Worm (Caenorhabditis elegans) whole organism, young adult: ENCODE measurements around the gene C16C10.4.

Experiments used
- B0035.1 ChIP-seq: sonication (generic microtip); optimal IDR thresholded peaks from 2 replicates; lab custom pipeline; 2016; ENCODE audit warnings: missing genetic modification characterization, mild to moderate bottlenecking, missing compliant biosample characterization, missing genotype, missing genetic modification reagents
- B0261.1 ChIP-seq: sonication (generic microtip); optimal IDR thresholded peaks from 2 replicates; lab custom pipeline; 2016; ENCODE audit warnings: mild to moderate bottlenecking, missing genetic modification characterization, moderate library complexity, missing compliant biosample characterization
- C17E4.6 ChIP-seq: fragments of 200-800 bp; sonication (Bioruptor generic); IDR thresholded peaks from 2 replicates; pipeline ENCODE4 v1.3.6; 2022; ENCODE audit warnings: missing genetic modification reagents, missing genetic modification characterization, missing compliant biosample characterization
- F10E7.11 ChIP-seq: sonication (generic microtip); optimal IDR thresholded peaks from 2 replicates; lab custom pipeline; 2017; ENCODE audit warnings: mild to moderate bottlenecking, missing genetic modification characterization, moderate library complexity, missing compliant biosample characterization
- F23B12.7 ChIP-seq: sonication (generic microtip); optimal IDR thresholded peaks from 2 replicates; lab custom pipeline; 2017; ENCODE audit warnings: missing genetic modification characterization, mild to moderate bottlenecking, missing compliant biosample characterization, antibody characterized with exemption, moderate library complexity; ENCODE audit not compliant: insufficient read depth
- F37B4.10 ChIP-seq: fragments of 200-800 bp; sonication (Bioruptor generic); IDR thresholded peaks from 2 replicates; pipeline ENCODE4 v1.3.6; 2022; ENCODE audit warnings: missing genetic modification characterization, missing compliant biosample characterization
- F52B5.7 ChIP-seq: sonication (generic microtip); optimal IDR thresholded peaks from 2 replicates; lab custom pipeline; 2016; ENCODE audit warnings: mild to moderate bottlenecking, missing genetic modification characterization, missing compliant biosample characterization
- F55B11.4 ChIP-seq: sonication (generic microtip); optimal IDR thresholded peaks from 2 replicates; lab custom pipeline; 2016; ENCODE audit warnings: missing compliant biosample characterization, missing genetic modification characterization, borderline replicate concordance; ENCODE audit not compliant: insufficient read depth
- T26A5.8 ChIP-seq: sonication (generic microtip); optimal IDR thresholded peaks from 2 replicates; lab custom pipeline; 2016; ENCODE audit warnings: missing genetic modification characterization, missing compliant biosample characterization
- Y53F4B.3 ChIP-seq: fragments of 200-800 bp; sonication (Bioruptor generic); IDR thresholded peaks from 2 replicates; pipeline ENCODE4 v1.3.6; 2022; ENCODE audit warnings: missing genetic modification reagents, missing genetic modification characterization, missing compliant biosample characterization
- Y53G8AR.9 ChIP-seq: fragments of 200-800 bp; sonication (Bioruptor generic); conservative IDR thresholded peaks from 2 replicates; pipeline ENCODE4 v1.3.6; 2022; ENCODE audit warnings: missing genetic modification reagents, missing genetic modification characterization, missing compliant biosample characterization
- Y56A3A.18 ChIP-seq: fragments of 200-800 bp; sonication (Bioruptor generic); IDR thresholded peaks from 2 replicates; pipeline ENCODE4 v1.3.6; 2022; ENCODE audit warnings: missing genetic modification reagents, missing genetic modification characterization, missing compliant biosample characterization
- aptf-2 ChIP-seq: fragments of 200-800 bp; sonication (Bioruptor generic); conservative IDR thresholded peaks from 2 replicates; pipeline ENCODE4 v1.3.6; 2022; ENCODE audit warnings: missing genetic modification reagents, missing genetic modification characterization, missing compliant biosample characterization
- athp-1 ChIP-seq: sonication (generic microtip); optimal IDR thresholded peaks from 2 replicates; lab custom pipeline; 2017; ENCODE audit warnings: mild to moderate bottlenecking, missing genetic modification characterization, missing compliant biosample characterization
- ccch-3 ChIP-seq: fragments of 200-800 bp; sonication (Bioruptor generic); optimal IDR thresholded peaks from 2 replicates; lab custom pipeline; 2018; ENCODE audit warnings: mild to moderate bottlenecking, missing genetic modification characterization, missing compliant biosample characterization
- cebp-2 ChIP-seq: fragments of 200-800 bp; sonication (Bioruptor generic); IDR thresholded peaks from 2 replicates; pipeline ENCODE4 v1.3.6; 2022; ENCODE audit warnings: missing genetic modification characterization, missing compliant biosample characterization
- ceh-40 ChIP-seq: fragments of 200-800 bp; sonication (Bioruptor generic); IDR thresholded peaks from 2 replicates; pipeline ENCODE4 v1.3.6; 2022; ENCODE audit warnings: missing genetic modification characterization, missing compliant biosample characterization
- ceh-91 ChIP-seq: fragments of 200-800 bp; sonication (Bioruptor generic); IDR thresholded peaks from 2 replicates; pipeline ENCODE4 v1.3.6; 2022; ENCODE audit warnings: missing genetic modification reagents, missing genetic modification characterization, missing compliant biosample characterization
- dox-1 ChIP-seq: fragments of 200-800 bp; sonication (Bioruptor generic); IDR thresholded peaks from 2 replicates; pipeline ENCODE4 v1.3.6; 2022; ENCODE audit warnings: missing genetic modification reagents, missing genetic modification characterization, missing compliant biosample characterization
- efl-1 ChIP-seq: fragments of 150-350 bp; optimal IDR thresholded peaks from 2 replicates; lab custom pipeline; 2014; ENCODE audit warnings: missing biosample characterization, missing genetic modification reagents, missing genetic modification characterization
- egl-18 ChIP-seq: fragments of 200-800 bp; sonication (Bioruptor generic); IDR thresholded peaks from 2 replicates; pipeline ENCODE4 v1.3.6; 2022; ENCODE audit warnings: missing genetic modification reagents, missing genetic modification characterization, missing compliant biosample characterization
- egl-44 ChIP-seq: fragments of 200-800 bp; sonication (Bioruptor generic); IDR thresholded peaks from 2 replicates; pipeline ENCODE4 v1.3.6; 2022; ENCODE audit warnings: missing genetic modification reagents, missing genetic modification characterization, missing compliant biosample characterization
- fkh-3 ChIP-seq: sonication (generic microtip); optimal IDR thresholded peaks from 2 replicates; lab custom pipeline; 2016; ENCODE audit warnings: mild to moderate bottlenecking, missing genetic modification characterization, missing compliant biosample characterization
- gei-17 ChIP-seq: fragments of 200-800 bp; sonication (Bioruptor generic); optimal IDR thresholded peaks from 2 replicates; lab custom pipeline; 2018; ENCODE audit warnings: mild to moderate bottlenecking, missing genetic modification characterization, missing compliant biosample characterization
- hlh-26 ChIP-seq: fragments of 200-800 bp; sonication (Bioruptor generic); conservative IDR thresholded peaks from 2 replicates; pipeline ENCODE4 v1.3.6; 2022; ENCODE audit warnings: missing genetic modification reagents, missing genetic modification characterization, missing compliant biosample characterization
- hmg-1.2 ChIP-seq: fragments of 200-800 bp; sonication (Bioruptor generic); IDR thresholded peaks from 2 replicates; pipeline ENCODE4 v1.3.6; 2022; ENCODE audit warnings: missing genetic modification reagents, missing genetic modification characterization, missing compliant biosample characterization
- lsl-1 ChIP-seq: fragments of 200-800 bp; sonication (Bioruptor generic); optimal IDR thresholded peaks from 2 replicates; lab custom pipeline; 2018; ENCODE audit warnings: mild to moderate bottlenecking, missing genetic modification characterization, moderate library complexity, missing compliant biosample characterization
- lsy-27 ChIP-seq: sonication (generic microtip); optimal IDR thresholded peaks from 2 replicates; lab custom pipeline; 2017; ENCODE audit warnings: missing genetic modification characterization, mild to moderate bottlenecking, missing compliant biosample characterization, antibody characterized with exemption, missing genotype, borderline replicate concordance; ENCODE audit not compliant: insufficient read depth
- madf-3 ChIP-seq: fragments of 200-800 bp; sonication (Bioruptor generic); IDR thresholded peaks from 2 replicates; pipeline ENCODE4 v1.3.6; 2022; ENCODE audit warnings: missing genetic modification reagents, missing genetic modification characterization, missing compliant biosample characterization
- madf-6 ChIP-seq: fragments of 200-800 bp; sonication (Bioruptor generic); IDR thresholded peaks from 2 replicates; pipeline ENCODE4 v1.3.6; 2022; ENCODE audit warnings: missing genetic modification reagents, missing genetic modification characterization, missing compliant biosample characterization
- mcd-1 ChIP-seq: fragments of 200-800 bp; sonication (Bioruptor generic); IDR thresholded peaks from 2 replicates; pipeline ENCODE4 v1.3.6; 2022; ENCODE audit warnings: missing genetic modification reagents, missing genetic modification characterization, missing compliant biosample characterization
- mel-28 ChIP-seq: sonication (generic microtip); optimal IDR thresholded peaks from 2 replicates; lab custom pipeline; 2016; ENCODE audit warnings: borderline replicate concordance, mild to moderate bottlenecking, missing genetic modification characterization, missing compliant biosample characterization
- mxl-1 ChIP-seq: sonication (generic microtip); optimal IDR thresholded peaks from 2 replicates; lab custom pipeline; 2016; ENCODE audit warnings: missing genetic modification characterization, missing compliant biosample characterization
- nhr-120 ChIP-seq: fragments of 200-800 bp; sonication (Bioruptor generic); IDR thresholded peaks from 2 replicates; pipeline ENCODE4 v1.3.6; 2022; ENCODE audit warnings: missing genetic modification characterization, missing compliant biosample characterization
- rpc-1 ChIP-seq, 2 experiments: fragments of 150-350 bp in 1 of 2; sonication (generic microtip) in 1 of 2; optimal IDR thresholded peaks; 2 replicates each; lab custom pipeline; 2014 to 2018; ENCODE audit warnings: missing biosample characterization in 1 of 2, missing genetic modification characterization in 1 of 2, missing genetic modification reagents in 1 of 2, missing genotype in 1 of 2
- sdz-38 ChIP-seq: sonication (generic microtip); optimal IDR thresholded peaks from 2 replicates; lab custom pipeline; 2016; ENCODE audit warnings: missing genotype, missing genetic modification characterization, missing compliant biosample characterization
- snpc-3.4 ChIP-seq: sonication (generic microtip); optimal IDR thresholded peaks from 2 replicates; lab custom pipeline; 2017; ENCODE audit warnings: missing genetic modification characterization, mild to moderate bottlenecking, missing compliant biosample characterization, antibody characterized with exemption, moderate library complexity, missing genotype, missing genetic modification reagents
- snpc-4 ChIP-seq, 5 experiments: fragments of 150-350 bp in 1 of 5; sonication (generic microtip) in 4 of 5; optimal IDR thresholded peaks; 2 replicates each; lab custom pipeline; 2014 to 2018; ENCODE audit warnings: missing genetic modification characterization in 5 of 5, missing biosample characterization in 3 of 5, antibody characterized with exemption in 2 of 5, mild to moderate bottlenecking in 2 of 5, missing compliant biosample characterization in 2 of 5, missing genotype in 2 of 5, moderate library complexity in 2 of 5, missing genetic modification reagents in 1 of 5
- somi-1 ChIP-seq: fragments of 200-800 bp; sonication (Bioruptor generic); optimal IDR thresholded peaks from 2 replicates; lab custom pipeline; 2018; ENCODE audit warnings: mild to moderate bottlenecking, missing genetic modification characterization, missing compliant biosample characterization
- tbp1 ChIP-seq: fragments of 200-800 bp; sonication (Bioruptor generic); optimal IDR thresholded peaks from 2 replicates; lab custom pipeline; 2018; ENCODE audit warnings: mild to moderate bottlenecking, missing genetic modification characterization, missing compliant biosample characterization
- tbx-9 ChIP-seq: sonication (generic microtip); optimal IDR thresholded peaks from 2 replicates; lab custom pipeline; 2016; ENCODE audit warnings: borderline replicate concordance, missing genetic modification characterization, inconsistent platforms, missing compliant biosample characterization
- tlf-1 ChIP-seq: fragments of 200-800 bp; sonication (Bioruptor generic); optimal IDR thresholded peaks from 2 replicates; lab custom pipeline; 2018; ENCODE audit warnings: mild to moderate bottlenecking, missing genetic modification characterization, missing compliant biosample characterization
- ztf-22 ChIP-seq: fragments of 200-800 bp; sonication (Bioruptor generic); optimal IDR thresholded peaks from 2 replicates; lab custom pipeline; 2018; ENCODE audit warnings: mild to moderate bottlenecking, missing genetic modification characterization, moderate library complexity, missing compliant biosample characterization
- ztf-26 ChIP-seq: sonication (generic microtip); optimal IDR thresholded peaks from 2 replicates; lab custom pipeline; 2017; ENCODE audit warnings: missing genetic modification characterization, missing compliant biosample characterization
- ztf-3 ChIP-seq: fragments of 200-800 bp; sonication (Bioruptor generic); optimal IDR thresholded peaks from 2 replicates; lab custom pipeline; 2018; ENCODE audit warnings: mild to moderate bottlenecking, missing genetic modification characterization, missing compliant biosample characterization
- ztf-6 ChIP-seq: fragments of 200-800 bp; sonication (Bioruptor generic); IDR thresholded peaks from 2 replicates; pipeline ENCODE4 v1.3.6; 2022; ENCODE audit warnings: missing genetic modification reagents, missing genetic modification characterization, missing compliant biosample characterization

The C16C10.4 gene

ce11 chrIII:4195306-4196008 lies 24.3 kb downstream of the C16C10.4 start (continued):
- TF ChIP-seq B0035.1 (tag; lab: Kevin White, UChicago), result no peak
- TF ChIP-seq hlh-26, result no peak
- peak; percentile 94 for TF ChIP-seq Y53G8AR.9 (GFP tag; lab: Robert Waterston, UW)
- no peak for TF ChIP-seq ceh-91 (GFP tag; lab: Robert Waterston, UW)
- TF ChIP-seq cebp-2 (GFP tag; lab: Robert Waterston, UW), result no peak
- no peak for TF ChIP-seq ztf-3 (GFP tag; lab: Kevin White, UChicago)
- TF ChIP-seq lsy-27 (tag; lab: Kevin White, UChicago), result no peak
- no peak for TF ChIP-seq ztf-22 (GFP tag; lab: Kevin White, UChicago)
- TF ChIP-seq tbx-9 (tag; lab: Kevin White, UChicago), result no peak
- TF ChIP-seq tlf-1 (GFP tag; lab: Kevin White, UChicago), result peak; percentile 77
- TF ChIP-seq ztf-26 (tag; lab: Kevin White, UChicago), result peak; percentile 56
- peak; percentile 76 for TF ChIP-seq snpc-3.4 (tag; lab: Kevin White, UChicago)
- no peak for TF ChIP-seq C17E4.6 (GFP tag; lab: Robert Waterston, UW)
- TF ChIP-seq Y53F4B.3 (GFP tag; lab: Robert Waterston, UW), result no peak
- TF ChIP-seq mel-28, result peak; percentile 54
- TF ChIP-seq fkh-3 (tag; lab: Kevin White, UChicago), result peak; percentile 80
- TF ChIP-seq aptf-2, result no peak
- no peak for TF ChIP-seq snpc-4 (GFP tag; optimal IDR thresholded peaks at IDR 0.05; lab: Kevin White, UChicago)
- TF ChIP-seq snpc-4 (tag; optimal IDR thresholded peaks at IDR 0.05; lab: Kevin White, UChicago), result peak in 2 of 4 experiments; percentile 42 to 47
- peak; percentile 68 for TF ChIP-seq athp-1 (tag; lab: Kevin White, UChicago)
- TF ChIP-seq dox-1, result peak; percentile 46
- peak; percentile 56; the same call in 1 of the 2 replicates for TF ChIP-seq madf-3 (GFP tag; lab: Robert Waterston, UW)
- TF ChIP-seq rpc-1 (optimal IDR thresholded peaks at IDR 0.05; lab: Kevin White, UChicago), result no peak
- no peak for TF ChIP-seq rpc-1 (tag; optimal IDR thresholded peaks at IDR 0.05; lab: Kevin White, UChicago)
- peak; percentile 36; the same call in 1 of the 2 replicates for TF ChIP-seq hmg-1.2 (GFP tag; lab: Robert Waterston, UW)
- TF ChIP-seq egl-18, result no peak
- TF ChIP-seq sdz-38 (tag; lab: Kevin White, UChicago), result no peak
- TF ChIP-seq mcd-1 (GFP tag; lab: Robert Waterston, UW), result 0 out of 2 replicates have a peak, but pooled peaks have one; percentile 19
- TF ChIP-seq mxl-1 (tag; lab: Kevin White, UChicago), result peak; percentile 11
- TF ChIP-seq F52B5.7 (tag; lab: Kevin White, UChicago), result peak; percentile 46
- peak; percentile 66 for TF ChIP-seq madf-6 (GFP tag; lab: Robert Waterston, UW)
- peak; percentile 93 for TF ChIP-seq nhr-120
- peak; percentile 73 for TF ChIP-seq gei-17 (GFP tag; lab: Kevin White, UChicago)
- TF ChIP-seq ceh-40, result peak; percentile 64; the same call in 1 of the 2 replicates
- no peak for TF ChIP-seq F55B11.4 (tag; lab: Kevin White, UChicago)
- peak; percentile 63 for TF ChIP-seq F10E7.11 (tag; lab: Kevin White, UChicago)
- peak; percentile 41 for TF ChIP-seq tbp1 (GFP tag; lab: Kevin White, UChicago)
- TF ChIP-seq ccch-3 (GFP tag; lab: Kevin White, UChicago), result no peak
- no peak for TF ChIP-seq T26A5.8 (tag; lab: Kevin White, UChicago)
- TF ChIP-seq B0261.1, result peak; percentile 14
- TF ChIP-seq F23B12.7 (tag; lab: Kevin White, UChicago), result no peak
- TF ChIP-seq ztf-6 (GFP tag; lab: Robert Waterston, UW), result no peak
- TF ChIP-seq lsl-1 (GFP tag; lab: Kevin White, UChicago), result no peak
- no peak for TF ChIP-seq egl-44 (GFP tag; lab: Robert Waterston, UW)
- no peak for TF ChIP-seq F37B4.10
- TF ChIP-seq efl-1 (GFP tag; lab: Kevin White, UChicago), result no peak
- peak; percentile 87 for TF ChIP-seq Y56A3A.18
- TF ChIP-seq somi-1 (GFP tag; lab: Kevin White, UChicago), result no peak
